Fruit fly (Drosophila melanogaster) whole organism, embryonic: ENCODE measurements around the gene CG12811.
A peak's percentile ranks its signal among the peaks of the same experiment; 100 is the strongest.

Experiments
- B-H2 ChIP-seq: fragments of 200-800 bp; sonication (Bioruptor generic); optimal IDR thresholded peaks from 2 replicates; lab custom pipeline; 2018; ENCODE audit warnings: missing biosample characterization, mild to moderate bottlenecking, missing genetic modification characterization
- CG10274 ChIP-seq: fragments of 200-800 bp; sonication (Bioruptor generic); optimal IDR thresholded peaks from 3 replicates; lab custom pipeline; 2017; ENCODE audit warnings: missing biosample characterization, mild to moderate bottlenecking, missing genetic modification characterization
- CG11093 ChIP-seq: fragments of 200-800 bp; sonication (Bioruptor generic); IDR thresholded peaks from 3 replicates; pipeline ENCODE4 v1.3.6; 2022; ENCODE audit warnings: missing biosample characterization, missing genetic modification characterization
- CG11560 ChIP-seq: fragments of 200-800 bp; sonication (Bioruptor generic); IDR thresholded peaks from 3 replicates; pipeline ENCODE4 v1.3.6; 2022; ENCODE audit warnings: missing biosample characterization, missing genetic modification characterization
- CG12769 ChIP-seq: fragments of 200-800 bp; sonication (Bioruptor generic); optimal IDR thresholded peaks from 2 replicates; lab custom pipeline; 2019; ENCODE audit warnings: missing biosample characterization, mild to moderate bottlenecking, missing genetic modification characterization, moderate library complexity
- CG13287 ChIP-seq: fragments of 200-800 bp; sonication (Bioruptor generic); IDR thresholded peaks from 2 replicates; pipeline ENCODE4 v1.3.6; 2022; ENCODE audit warnings: missing biosample characterization, missing genetic modification characterization; ENCODE audit not compliant: partially characterized antibody
- CG13624 ChIP-seq: fragments of 200-800 bp; sonication (Bioruptor generic); optimal IDR thresholded peaks from 2 replicates; lab custom pipeline; 2016; ENCODE audit warnings: missing biosample characterization, missing genetic modification characterization
- CG14050 ChIP-seq: fragments of 200-800 bp; sonication (Bioruptor generic); IDR thresholded peaks from 3 replicates; pipeline ENCODE4 v1.3.6; 2022; ENCODE audit warnings: missing biosample characterization, missing genetic modification characterization
- CG17829 ChIP-seq: fragments of 200-800 bp; optimal IDR thresholded peaks from 2 replicates; lab custom pipeline; 2019; ENCODE audit warnings: missing biosample characterization, mild to moderate bottlenecking, missing genetic modification characterization, moderate library complexity
- CG2120 ChIP-seq: fragments of 200-800 bp; sonication (Bioruptor generic); optimal IDR thresholded peaks from 3 replicates; lab custom pipeline; 2016; ENCODE audit warnings: missing biosample characterization, missing genetic modification characterization
- CG31441 ChIP-seq: fragments of 200-800 bp; sonication (Bioruptor generic); IDR thresholded peaks from 2 replicates; pipeline ENCODE4 v1.3.6; 2022; ENCODE audit warnings: missing biosample characterization, missing genetic modification characterization
- CG6272 ChIP-seq: fragments of 200-800 bp; sonication (Bioruptor generic); IDR thresholded peaks from 2 replicates; pipeline ENCODE4 v1.3.6; 2022; ENCODE audit warnings: missing biosample characterization, missing genetic modification characterization
- CG6854 ChIP-seq: fragments of 200-800 bp; sonication (Bioruptor generic); optimal IDR thresholded peaks from 3 replicates; lab custom pipeline; 2017; ENCODE audit warnings: missing biosample characterization, mild to moderate bottlenecking, missing genetic modification characterization
- CG7556 ChIP-seq: fragments of 200-800 bp; sonication (Bioruptor generic); optimal IDR thresholded peaks from 2 replicates; lab custom pipeline; 2017; ENCODE audit warnings: missing biosample characterization, mild to moderate bottlenecking, missing genetic modification characterization
- CG8765 ChIP-seq: fragments of 200-800 bp; sonication (Bioruptor generic); IDR thresholded peaks from 2 replicates; pipeline ENCODE4 v1.3.6; 2022; ENCODE audit warnings: missing biosample characterization, missing genetic modification characterization
- CG8944 ChIP-seq: fragments of 200-800 bp; sonication (Bioruptor generic); optimal IDR thresholded peaks from 3 replicates; lab custom pipeline; 2016; ENCODE audit warnings: missing biosample characterization, missing genetic modification characterization
- CHES-1-like ChIP-seq: fragments of 200-800 bp; sonication (Bioruptor generic); optimal IDR thresholded peaks from 2 replicates; lab custom pipeline; 2016; ENCODE audit warnings: missing biosample characterization, missing genetic modification characterization
- CTCF ChIP-seq: fragments of 200-800 bp; sonication (Bioruptor generic); optimal IDR thresholded peaks from 2 replicates; lab custom pipeline; 2017; ENCODE audit warnings: missing biosample characterization, mild to moderate bottlenecking, missing genetic modification characterization, moderate library complexity
- Chrac-16 ChIP-seq: fragments of 200-800 bp; sonication (Bioruptor generic); optimal IDR thresholded peaks from 3 replicates; lab custom pipeline; 2016; ENCODE audit warnings: missing biosample characterization, missing genetic modification characterization
- CoRest ChIP-seq: fragments of 200-800 bp; sonication (Bioruptor generic); optimal IDR thresholded peaks from 3 replicates; lab custom pipeline; 2018; ENCODE audit warnings: missing biosample characterization, mild to moderate bottlenecking, missing genetic modification characterization, moderate library complexity
- Deaf1 ChIP-seq: fragments of 200-800 bp; optimal IDR thresholded peaks from 3 replicates; lab custom pipeline; 2019; ENCODE audit warnings: missing biosample characterization, mild to moderate bottlenecking, missing genetic modification characterization, moderate library complexity
- Ets97D ChIP-seq: fragments of 200-800 bp; sonication (Bioruptor generic); optimal IDR thresholded peaks from 3 replicates; lab custom pipeline; 2016; ENCODE audit warnings: missing biosample characterization, missing genetic modification characterization
- H15 ChIP-seq: fragments of 200-800 bp; sonication (Bioruptor generic); IDR thresholded peaks from 3 replicates; pipeline ENCODE4 v1.3.6; 2022; ENCODE audit warnings: missing biosample characterization, missing genetic modification characterization
- H2.0 ChIP-seq: fragments of 200-800 bp; sonication (Bioruptor generic); IDR thresholded peaks from 2 replicates; pipeline ENCODE4 v1.3.6; 2022; ENCODE audit warnings: missing biosample characterization, missing genetic modification characterization
- Lhr ChIP-seq: fragments of 200-800 bp; sonication (Bioruptor generic); optimal IDR thresholded peaks from 3 replicates; lab custom pipeline; 2017; ENCODE audit warnings: mild to moderate bottlenecking, missing biosample characterization, missing genetic modification reagents, missing genetic modification characterization
- Lpt ChIP-seq: fragments of >200 bp; optimal IDR thresholded peaks from 2 replicates; lab custom pipeline; 2018; ENCODE audit warnings: missing biosample characterization, missing genetic modification characterization
- MBD-R2 ChIP-seq: fragments of 200-800 bp; sonication (Bioruptor generic); IDR thresholded peaks from 2 replicates; pipeline ENCODE4 v1.3.6; 2022; ENCODE audit warnings: missing biosample characterization, missing genetic modification characterization
- MTF-1 ChIP-seq: fragments of 200-800 bp; sonication (Bioruptor generic); optimal IDR thresholded peaks from 2 replicates; lab custom pipeline; 2018; ENCODE audit warnings: missing biosample characterization, mild to moderate bottlenecking, missing genetic modification characterization, borderline replicate concordance
- Myb ChIP-seq: fragments of 200-800 bp; sonication (Bioruptor generic); optimal IDR thresholded peaks from 2 replicates; lab custom pipeline; 2016; ENCODE audit warnings: missing biosample characterization, missing genetic modification characterization
- Pdp1 ChIP-seq, 2 experiments: fragments of 200-800 bp; sonication (Bioruptor generic); optimal IDR thresholded peaks; 3 replicates each; lab custom pipeline; 2016; ENCODE audit warnings: missing biosample characterization in 2 of 2, missing genetic modification characterization in 2 of 2, mild to moderate bottlenecking in 1 of 2, moderate library complexity in 1 of 2
- Xrp1 ChIP-seq: fragments of 200-800 bp; sonication (Bioruptor generic); IDR thresholded peaks from 2 replicates; pipeline ENCODE4 v1.3.6; 2022; ENCODE audit warnings: missing biosample characterization, missing genetic modification characterization
- ato ChIP-seq: fragments of 200-800 bp; sonication (Bioruptor generic); IDR thresholded peaks from 2 replicates; pipeline ENCODE4 v1.3.6; 2022; ENCODE audit warnings: missing biosample characterization, missing genetic modification characterization; ENCODE audit not compliant: partially characterized antibody
- chinmo ChIP-seq: fragments of 200-800 bp; sonication (Bioruptor generic); IDR thresholded peaks from 4 replicates; pipeline ENCODE4 v1.3.6; 2022; ENCODE audit warnings: missing biosample characterization, missing genetic modification characterization; ENCODE audit not compliant: partially characterized antibody
- crol ChIP-seq: fragments of 200-800 bp; sonication (Bioruptor generic); IDR thresholded peaks from 2 replicates; pipeline ENCODE4 v1.3.6; 2022; ENCODE audit warnings: missing biosample characterization, missing genetic modification characterization
- cwo ChIP-seq: fragments of 200-800 bp; sonication (Bioruptor generic); optimal IDR thresholded peaks from 3 replicates; lab custom pipeline; 2017; ENCODE audit warnings: missing biosample characterization, missing genetic modification characterization, mild to moderate bottlenecking, moderate library complexity, missing genetic modification reagents
- dpn ChIP-seq, 2 experiments: fragments of 200-800 bp; sonication (Bioruptor generic); optimal IDR thresholded peaks; 3 replicates each; lab custom pipeline; 2016; ENCODE audit warnings: missing biosample characterization in 2 of 2, missing genetic modification characterization in 2 of 2
- eyg ChIP-seq: fragments of 200-800 bp; sonication (Bioruptor generic); optimal IDR thresholded peaks from 3 replicates; lab custom pipeline; 2016; ENCODE audit warnings: missing biosample characterization, missing genetic modification characterization
- fd102C ChIP-seq: fragments of 200-800 bp; sonication (Bioruptor generic); optimal IDR thresholded peaks from 2 replicates; lab custom pipeline; 2018; ENCODE audit warnings: missing biosample characterization, mild to moderate bottlenecking, missing genetic modification characterization, moderate library complexity
- gcm ChIP-seq: fragments of 200-800 bp; sonication (Bioruptor generic); optimal IDR thresholded peaks from 2 replicates; lab custom pipeline; 2019; ENCODE audit warnings: missing biosample characterization, mild to moderate bottlenecking, missing genetic modification characterization, moderate library complexity
- gcm2 ChIP-seq: fragments of 200-800 bp; sonication (Bioruptor generic); optimal IDR thresholded peaks from 2 replicates; lab custom pipeline; 2016; ENCODE audit warnings: missing biosample characterization, missing genetic modification characterization
- ham ChIP-seq: fragments of 200-800 bp; sonication (Bioruptor generic); IDR thresholded peaks from 2 replicates; pipeline ENCODE4 v1.3.6; 2022; ENCODE audit warnings: missing biosample characterization, missing genetic modification characterization
- hb ChIP-seq: fragments of 200-800 bp; sonication (Bioruptor generic); IDR thresholded peaks from 3 replicates; pipeline ENCODE4 v1.3.6; 2022; ENCODE audit warnings: missing biosample characterization, missing genetic modification characterization; ENCODE audit not compliant: partially characterized antibody
- ind ChIP-seq: fragments of 200-800 bp; sonication (Bioruptor generic); optimal IDR thresholded peaks from 3 replicates; lab custom pipeline; 2016; ENCODE audit warnings: missing biosample characterization, missing genetic modification characterization
- jumu ChIP-seq: fragments of 200-800 bp; sonication (Bioruptor generic); optimal IDR thresholded peaks from 3 replicates; lab custom pipeline; 2016; ENCODE audit warnings: missing biosample characterization, missing genetic modification characterization
- kah ChIP-seq: fragments of 200-800 bp; sonication (Bioruptor generic); optimal IDR thresholded peaks from 2 replicates; lab custom pipeline; 2018; ENCODE audit warnings: missing biosample characterization, mild to moderate bottlenecking, missing genetic modification characterization
- kay ChIP-seq: fragments of 200-800 bp; sonication (Bioruptor generic); optimal IDR thresholded peaks from 2 replicates; lab custom pipeline; 2016; ENCODE audit warnings: missing biosample characterization, missing genetic modification characterization
- nom ChIP-seq: fragments of 200-800 bp; sonication (Bioruptor generic); optimal IDR thresholded peaks from 2 replicates; lab custom pipeline; 2017; ENCODE audit warnings: missing biosample characterization, missing genetic modification characterization, mild to moderate bottlenecking, moderate library complexity, missing genetic modification reagents
- rib ChIP-seq: fragments of 200-800 bp; sonication (Bioruptor generic); IDR thresholded peaks from 2 replicates; pipeline ENCODE4 v1.3.6; 2022; ENCODE audit warnings: missing biosample characterization, missing genetic modification characterization
- scrt ChIP-seq: fragments of 200-800 bp; sonication (Bioruptor generic); optimal IDR thresholded peaks from 2 replicates; lab custom pipeline; 2018; ENCODE audit warnings: missing biosample characterization, mild to moderate bottlenecking, missing genetic modification characterization, moderate library complexity
- sna ChIP-seq: fragments of 200-800 bp; sonication (Bioruptor generic); IDR thresholded peaks from 2 replicates; pipeline ENCODE4 v1.3.6; 2022; ENCODE audit warnings: missing biosample characterization, missing genetic modification characterization; ENCODE audit not compliant: partially characterized antibody
- tll ChIP-seq, 2 experiments: fragments of 200-800 bp in 1 of 2; fragments of >200 bp in 1 of 2; sonication (Bioruptor generic) in 1 of 2; optimal IDR thresholded peaks; 2 replicates each; lab custom pipeline; 2017 to 2019; ENCODE audit warnings: missing biosample characterization in 2 of 2, missing genetic modification characterization in 2 of 2, mild to moderate bottlenecking in 1 of 2, moderate library complexity in 1 of 2
- trem ChIP-seq: fragments of 200-800 bp; optimal IDR thresholded peaks from 3 replicates; lab custom pipeline; 2019; ENCODE audit warnings: missing biosample characterization, mild to moderate bottlenecking, missing genetic modification characterization, moderate library complexity

The CG12811 gene

DNA sequence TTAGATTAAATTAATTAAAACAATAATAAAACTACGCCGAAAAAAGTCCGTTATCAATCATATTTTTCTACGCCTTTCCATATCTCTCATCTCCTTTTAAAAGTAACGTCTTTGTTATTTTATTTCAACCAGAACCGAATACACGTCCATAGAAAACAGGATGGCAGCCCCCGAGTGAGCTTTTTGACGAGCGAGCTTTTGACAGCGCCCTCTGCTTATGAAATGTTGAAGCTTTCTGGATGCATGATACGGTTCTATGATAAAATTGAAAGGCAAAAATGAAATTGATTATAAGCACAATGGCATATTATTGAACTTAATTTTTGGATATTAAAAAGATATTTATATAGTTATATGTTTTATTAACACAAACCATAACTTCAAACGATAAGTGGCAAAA, 28.1 kb upstream of the CG12811 start (continued):
- TF ChIP-seq MBD-R2 (GFP tag; lab: Robert Waterston, UW), result no peak
- TF ChIP-seq CG7556 (GFP tag; lab: Kevin White, UChicago), result no peak
- no peak for TF ChIP-seq tll (GFP tag; optimal IDR thresholded peaks at IDR 0.05; lab: Kevin White, UChicago)
- peak; percentile 21 for TF ChIP-seq CoRest (tag; lab: Kevin White, UChicago)
- TF ChIP-seq hb (GFP tag; lab: Robert Waterston, UW), result no peak
- TF ChIP-seq CG14050, result no peak
- TF ChIP-seq CG13287, result peak; percentile 10; the same call in 1 of the 2 replicates
- TF ChIP-seq CG8765 (GFP tag; lab: Robert Waterston, UW), result no peak
- peak in 1 of 2 experiments; percentile 13 for TF ChIP-seq dpn (GFP tag; optimal IDR thresholded peaks at IDR 0.05; lab: Kevin White, UChicago)
- TF ChIP-seq CG6854, result no peak
- TF ChIP-seq cwo (GFP tag; lab: Kevin White, UChicago), result no peak
- TF ChIP-seq CG11093, result no peak
- TF ChIP-seq Ets97D (GFP tag; lab: Kevin White, UChicago), result no peak
- TF ChIP-seq MTF-1, result no peak
- no peak for TF ChIP-seq CG6272
- no peak for TF ChIP-seq kay
- no peak for TF ChIP-seq Lpt (GFP tag; lab: Kevin White, UChicago)
- TF ChIP-seq H2.0 (GFP tag; lab: Robert Waterston, UW), result no peak
- no peak for TF ChIP-seq CG17829 (tag; lab: Kevin White, UChicago)
- no peak for TF ChIP-seq gcm
- no peak for TF ChIP-seq H15 (GFP tag; lab: Robert Waterston, UW)
- TF ChIP-seq chinmo (GFP tag; lab: Robert Waterston, UW), result 0 out of 4 replicates have a peak, but pooled peaks have one; percentile 14
- TF ChIP-seq rib (GFP tag; lab: Robert Waterston, UW), result no peak
- TF ChIP-seq ind (GFP tag; lab: Kevin White, UChicago), result no peak
- TF ChIP-seq CG31441 (GFP tag; lab: Robert Waterston, UW), result no peak
- no peak for TF ChIP-seq fd102C (GFP tag; lab: Kevin White, UChicago)
- peak; percentile 95 for TF ChIP-seq trem (tag; lab: Kevin White, UChicago)
- TF ChIP-seq Lhr (GFP tag; lab: Kevin White, UChicago), result peak; percentile 20
- no peak for TF ChIP-seq jumu (GFP tag; lab: Kevin White, UChicago)
- no peak for TF ChIP-seq B-H2 (GFP tag; lab: Kevin White, UChicago)
- TF ChIP-seq scrt (GFP tag; lab: Kevin White, UChicago), result no peak
- no peak for TF ChIP-seq Chrac-16 (GFP tag; lab: Kevin White, UChicago)
- TF ChIP-seq gcm2, result no peak
- TF ChIP-seq Myb (GFP tag; lab: Kevin White, UChicago), result peak; percentile 95
- TF ChIP-seq Xrp1 (GFP tag; lab: Robert Waterston, UW), result no peak
- peak; percentile 97 for TF ChIP-seq CG12769 (tag; lab: Kevin White, UChicago)
- no peak for TF ChIP-seq ham (GFP tag; lab: Robert Waterston, UW)
- no peak for TF ChIP-seq CG10274 (GFP tag; lab: Kevin White, UChicago)
- no peak for TF ChIP-seq Pdp1 (GFP tag; optimal IDR thresholded peaks at IDR 0.05; lab: Kevin White, UChicago)
- peak; percentile 93 for TF ChIP-seq CTCF (GFP tag; lab: Kevin White, UChicago)
- no peak for TF ChIP-seq eyg (GFP tag; lab: Kevin White, UChicago)
- TF ChIP-seq CG11560 (tag; lab: Robert Waterston, UW), result no peak
- peak; percentile 6 for TF ChIP-seq CG2120 (GFP tag; lab: Kevin White, UChicago)
- no peak for TF ChIP-seq CHES-1-like (GFP tag; lab: Kevin White, UChicago)
- no peak for TF ChIP-seq Deaf1 (tag; lab: Kevin White, UChicago)
- no peak for TF ChIP-seq kah (GFP tag; lab: Kevin White, UChicago)
- no peak for TF ChIP-seq nom (GFP tag; lab: Kevin White, UChicago)
- TF ChIP-seq crol (GFP tag; lab: Robert Waterston, UW), result no peak
- no peak for TF ChIP-seq ato
- TF ChIP-seq sna (GFP tag; lab: Robert Waterston, UW), result no peak
- TF ChIP-seq CG13624 (GFP tag; lab: Kevin White, UChicago), result no peak
- TF ChIP-seq CG8944 (GFP tag; lab: Kevin White, UChicago), result no peak
